Fruit fly (Drosophila melanogaster) S2 (cell line): ENCODE results near the gene Wdr92.

ENCODE experiments used
- CG8478 ChIP-seq: fragments of >200 bp; optimal IDR thresholded peaks from 2 replicates; lab custom pipeline; 2018
- CTCF ChIP-seq, 2 experiments: fragments of >200 bp; optimal IDR thresholded peaks; 2 replicates each; lab custom pipeline; 2018

Wdr92 gene

DNA sequence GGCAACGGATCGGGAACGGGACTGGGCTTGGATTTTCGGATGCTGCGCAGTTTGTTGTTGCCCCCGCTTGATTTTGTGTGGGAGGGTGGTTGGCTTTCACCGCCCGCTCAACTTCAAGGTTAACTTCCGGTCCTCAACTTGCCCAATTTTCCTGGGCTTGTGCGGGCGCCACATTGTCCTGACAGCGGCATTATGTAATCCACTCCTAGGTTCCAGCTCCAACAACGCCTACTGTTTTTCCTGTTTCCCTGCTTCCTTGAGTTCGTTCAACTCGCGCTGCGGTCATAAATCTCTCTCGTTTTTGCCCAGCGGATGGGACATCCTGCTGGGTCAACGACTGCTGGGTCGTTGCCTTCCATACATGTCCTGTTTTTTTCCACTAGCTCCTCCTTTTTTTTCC, 23.9 kb downstream of the Wdr92 start:
- TF ChIP-seq CTCF (optimal IDR thresholded peaks at IDR 0.05; lab: Kevin White, UChicago) (no peak), CG8478 (lab: Kevin White, UChicago) (no peak)

DNA sequence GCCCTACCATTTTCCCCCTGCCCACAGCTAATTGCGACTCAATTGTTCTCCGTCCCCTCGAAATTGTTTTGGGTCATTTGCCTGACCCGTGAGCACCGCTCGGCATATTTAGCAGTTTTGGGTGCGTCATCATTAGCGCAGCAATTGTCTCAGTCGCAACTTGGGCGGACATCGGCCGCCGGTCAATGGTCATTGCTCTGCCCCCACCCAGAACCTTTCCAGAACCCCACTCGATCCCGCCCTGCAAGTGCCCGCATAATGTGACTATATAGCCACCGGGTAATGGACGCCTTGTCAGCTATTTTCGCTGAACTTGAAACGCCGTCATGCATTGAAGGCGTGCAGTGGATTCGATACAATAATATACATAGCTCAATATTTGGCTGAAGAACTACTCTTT, 25.1 kb downstream of the Wdr92 start:
- TF ChIP-seq CTCF (optimal IDR thresholded peaks at IDR 0.05; lab: Kevin White, UChicago) = no peak
- no peak for TF ChIP-seq CG8478 (lab: Kevin White, UChicago)

DNA sequence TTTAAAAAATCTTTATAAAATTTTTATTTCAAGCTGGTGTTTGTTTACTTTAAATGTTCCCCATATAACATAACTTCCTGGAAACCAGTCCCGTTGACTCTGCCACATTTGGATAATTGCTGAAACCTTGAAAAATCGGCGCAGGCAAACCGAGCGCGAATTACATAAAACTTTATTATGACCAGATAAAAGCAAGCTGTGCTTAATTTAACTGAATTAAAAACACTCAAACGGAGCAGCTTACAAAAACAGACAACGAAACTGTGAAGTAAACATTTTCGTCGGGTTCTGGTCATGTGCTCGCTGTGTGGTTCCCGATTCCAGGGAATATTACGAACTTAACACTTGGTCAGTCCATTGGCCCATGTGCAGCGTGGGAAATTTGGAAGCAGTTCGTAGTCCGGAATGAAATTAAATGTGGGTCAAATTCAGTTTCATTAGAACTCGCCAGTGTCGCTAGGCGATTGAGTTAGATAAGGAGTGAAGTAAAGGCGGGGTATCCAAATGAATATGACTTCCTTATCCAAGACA, 25.9 kb downstream of the Wdr92 start:
- TF ChIP-seq CG8478 (lab: Kevin White, UChicago) = no peak
- TF ChIP-seq CTCF (optimal IDR thresholded peaks at IDR 0.05; lab: Kevin White, UChicago) = no peak

DNA sequence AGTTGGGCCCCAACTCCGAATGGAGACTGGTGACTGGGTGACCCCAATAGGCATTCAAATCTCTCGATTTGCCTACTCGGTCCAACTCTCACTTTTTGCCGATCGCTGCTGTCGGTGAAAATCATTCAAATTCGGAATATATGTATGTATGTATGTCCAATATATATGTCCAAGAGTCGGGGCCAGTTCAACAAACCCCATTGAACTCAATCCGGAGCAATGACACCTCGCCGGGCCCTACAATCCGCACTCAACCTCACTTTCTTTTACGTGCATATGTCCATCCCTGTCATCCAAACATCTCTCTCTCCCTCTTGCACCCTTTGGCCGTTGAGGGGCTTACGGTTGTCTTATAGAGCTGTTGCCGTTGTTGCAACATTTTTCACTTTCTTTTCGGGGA, 27.1 kb downstream of the Wdr92 start:
- no peak for TF ChIP-seq CTCF (optimal IDR thresholded peaks at IDR 0.05; lab: Kevin White, UChicago)
- TF ChIP-seq CG8478 (lab: Kevin White, UChicago) = no peak

DNA sequence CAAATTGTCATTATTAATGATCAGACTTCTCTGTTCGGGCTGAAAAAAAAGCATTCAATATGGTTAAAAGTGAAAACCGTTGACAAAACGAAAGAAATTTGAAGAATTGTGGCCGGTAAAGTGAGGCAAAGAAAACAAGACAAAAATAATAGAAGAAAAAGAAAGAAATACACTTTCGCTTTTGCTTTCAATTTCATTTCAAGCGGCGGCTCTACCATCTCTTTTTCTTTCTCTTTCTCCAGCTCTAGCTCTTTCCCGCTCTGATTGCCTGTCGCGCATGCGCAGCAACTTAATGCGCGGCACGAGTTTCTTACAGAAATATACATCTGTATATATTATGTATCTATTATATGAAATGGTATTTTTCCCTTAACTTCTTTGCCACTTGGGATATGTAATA, 29.4 kb downstream of the Wdr92 start:
- TF ChIP-seq CG8478 (lab: Kevin White, UChicago) = no peak

DNA sequence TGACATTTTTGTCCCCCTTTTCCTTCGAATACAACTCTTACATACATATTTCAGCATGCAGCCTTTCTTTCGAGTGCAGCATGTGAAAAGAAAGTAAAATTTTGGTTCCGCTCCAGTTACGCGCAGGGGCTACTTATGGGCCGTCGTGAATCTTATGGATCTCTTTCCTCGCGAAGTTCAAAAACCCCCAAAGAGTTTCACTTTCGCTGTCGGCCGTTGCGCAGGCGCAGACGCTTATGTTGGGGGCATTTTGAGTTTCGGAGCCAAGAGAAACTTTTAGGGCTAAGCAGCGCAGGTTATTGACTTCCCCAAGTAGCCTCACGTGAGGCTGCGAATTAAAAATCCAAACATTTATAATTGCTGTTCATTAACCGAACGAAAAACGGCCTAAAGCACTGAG, 30.7 kb downstream of the Wdr92 start:
- TF ChIP-seq CG8478 (lab: Kevin White, UChicago) (no peak), CTCF (optimal IDR thresholded peaks at IDR 0.05; lab: Kevin White, UChicago) (no peak)

DNA sequence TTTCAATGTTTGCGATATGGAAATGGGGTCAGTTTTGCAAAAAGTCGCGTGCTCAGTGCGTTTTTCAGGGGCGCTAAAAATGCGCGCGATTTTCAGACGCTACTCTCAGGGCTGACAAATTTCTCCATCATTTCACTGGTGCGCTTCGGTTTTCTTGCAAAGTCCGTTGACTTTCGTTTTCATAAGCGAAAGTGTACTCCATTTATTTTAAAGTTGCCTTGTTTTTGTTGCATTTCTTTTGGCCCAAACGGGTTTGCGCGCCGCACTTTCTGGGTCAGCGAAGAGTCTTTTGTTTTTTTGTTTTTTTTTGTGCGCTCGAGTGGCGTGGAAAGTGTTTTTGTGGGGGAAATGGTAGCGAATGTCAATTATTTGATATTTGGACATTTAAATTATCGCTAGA, 31.7 kb downstream of the Wdr92 start:
- TF ChIP-seq CTCF (optimal IDR thresholded peaks at IDR 0.05; lab: Kevin White, UChicago) (no peak), CG8478 (lab: Kevin White, UChicago) (no peak)

DNA sequence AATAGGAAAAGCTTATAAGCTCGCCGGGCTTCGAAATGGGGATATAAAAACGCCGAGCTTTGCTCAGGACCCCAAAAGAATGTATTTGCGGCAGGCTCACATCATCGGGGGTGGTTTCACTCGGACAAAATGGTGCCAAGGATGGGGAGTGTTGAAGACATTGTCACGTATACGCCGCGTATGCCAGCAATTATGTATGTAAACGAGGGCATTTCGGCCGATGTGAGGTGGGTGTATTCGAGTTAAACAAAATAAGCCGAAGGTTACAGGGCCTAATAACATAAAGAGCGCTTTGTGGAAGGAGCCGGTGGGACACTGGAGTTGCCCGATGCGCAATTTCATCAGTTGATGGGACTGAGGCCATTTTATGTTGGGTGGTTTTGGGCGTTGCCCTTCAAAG, 33.0 kb downstream of the Wdr92 start:
- TF ChIP-seq CG8478 (lab: Kevin White, UChicago) (no peak), CTCF (optimal IDR thresholded peaks at IDR 0.05; lab: Kevin White, UChicago) (no peak)

DNA sequence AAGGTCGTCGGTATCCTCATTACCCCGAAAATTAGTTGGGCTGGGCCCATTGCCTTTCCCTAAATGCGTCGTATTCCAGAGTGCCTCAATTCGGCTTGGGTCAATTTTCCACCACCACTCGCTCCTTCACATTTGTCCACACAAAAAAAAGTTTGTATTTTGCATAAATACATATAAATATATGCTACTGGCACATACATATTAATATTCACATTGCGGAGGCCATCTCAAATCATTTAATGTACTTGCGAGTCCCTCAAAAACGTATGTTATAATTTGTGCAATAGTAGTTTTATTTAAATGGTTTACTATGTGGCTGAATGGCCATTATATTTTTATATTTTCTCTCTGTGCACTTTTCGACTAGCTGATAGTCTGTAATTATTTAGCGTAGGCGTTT, 33.6 kb downstream of the Wdr92 start:
- TF ChIP-seq CG8478 (lab: Kevin White, UChicago) (no peak), CTCF (optimal IDR thresholded peaks at IDR 0.05; lab: Kevin White, UChicago) (no peak)

DNA sequence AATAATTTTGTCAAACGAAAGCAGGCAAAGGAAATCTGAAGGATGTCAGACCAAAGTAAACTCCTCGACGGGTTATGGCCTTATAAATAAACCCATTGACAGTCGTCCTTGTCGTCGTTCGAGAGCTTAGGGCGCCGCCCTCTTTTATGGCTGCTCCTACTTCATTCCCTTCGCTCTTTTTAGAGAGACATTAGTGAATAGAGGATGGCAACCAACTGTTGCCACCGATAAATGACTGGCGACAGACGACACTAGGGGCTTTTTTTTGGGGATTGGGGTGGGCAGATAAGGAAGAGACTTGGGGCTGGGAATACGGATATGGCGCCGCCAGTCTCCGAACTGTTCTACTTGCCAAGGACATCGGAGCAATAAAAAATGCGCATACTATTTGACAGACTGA, 34.5 kb downstream of the Wdr92 start:
- TF ChIP-seq CTCF (optimal IDR thresholded peaks at IDR 0.05; lab: Kevin White, UChicago) = no peak
- no peak for TF ChIP-seq CG8478 (lab: Kevin White, UChicago)

DNA sequence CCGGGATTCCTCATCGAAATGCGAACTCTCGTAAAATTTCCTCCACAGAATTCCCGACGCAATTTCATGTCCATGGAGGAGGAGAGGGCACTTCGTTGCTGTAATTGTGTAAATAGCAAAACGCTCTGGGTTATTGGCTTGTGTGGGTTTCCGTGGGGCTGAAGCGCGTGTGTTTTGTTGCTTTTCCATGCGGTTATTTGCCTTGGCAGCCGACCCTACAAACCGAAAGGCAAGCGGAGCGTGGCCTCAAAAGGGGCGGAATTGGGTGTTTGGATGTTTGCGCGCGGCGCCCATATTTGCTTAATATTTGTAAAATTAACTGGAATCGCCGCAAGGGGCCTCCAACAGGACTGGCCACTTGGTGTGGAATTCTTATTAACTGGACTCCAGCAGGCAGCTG, 36.7 kb downstream of the Wdr92 start:
- TF ChIP-seq CG8478 (lab: Kevin White, UChicago) (no peak), CTCF (optimal IDR thresholded peaks at IDR 0.05; lab: Kevin White, UChicago) (no peak)

DNA sequence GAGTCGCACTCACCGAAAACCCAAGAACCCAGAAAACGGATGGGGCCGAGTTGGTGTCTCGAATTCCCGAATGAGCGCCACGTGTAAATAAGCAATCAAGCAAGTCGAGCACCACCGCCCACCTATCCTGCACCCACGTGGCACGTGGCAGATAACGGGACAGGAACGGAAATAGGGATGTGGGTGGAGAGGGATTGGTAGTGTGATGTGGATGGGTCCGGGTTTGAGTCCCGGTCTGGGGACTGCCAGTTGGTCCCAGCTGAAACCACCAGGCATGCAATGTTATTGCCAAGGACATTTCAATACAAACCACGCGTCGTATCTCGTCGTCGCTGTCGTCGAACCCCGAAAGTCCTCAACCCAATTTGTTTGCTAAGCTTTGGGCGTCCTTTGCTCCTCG, 37.5 kb downstream of the Wdr92 start:
- no peak for TF ChIP-seq CTCF (optimal IDR thresholded peaks at IDR 0.05; lab: Kevin White, UChicago)
- no peak for TF ChIP-seq CG8478 (lab: Kevin White, UChicago)

DNA sequence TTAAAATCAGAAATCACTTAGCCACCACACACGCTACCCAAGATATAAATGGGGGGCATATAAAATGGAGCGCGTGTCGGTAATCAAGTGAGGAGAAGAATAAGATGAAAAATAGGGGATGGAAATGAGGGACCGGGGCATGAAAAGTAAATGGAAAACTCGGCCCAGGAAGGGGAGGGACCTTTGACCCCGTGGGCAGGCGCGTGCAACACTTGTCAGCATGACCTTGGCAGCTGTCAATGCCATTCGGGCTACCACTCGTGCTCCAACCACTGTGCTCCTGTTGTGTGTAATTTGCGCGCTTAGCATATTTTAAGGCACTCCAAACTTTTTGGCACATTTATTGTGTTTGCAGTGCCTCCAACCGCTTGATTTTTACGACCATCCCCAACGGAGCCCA, 38.4 kb downstream of the Wdr92 start:
- no peak for TF ChIP-seq CTCF (optimal IDR thresholded peaks at IDR 0.05; lab: Kevin White, UChicago)
- no peak for TF ChIP-seq CG8478 (lab: Kevin White, UChicago)

DNA sequence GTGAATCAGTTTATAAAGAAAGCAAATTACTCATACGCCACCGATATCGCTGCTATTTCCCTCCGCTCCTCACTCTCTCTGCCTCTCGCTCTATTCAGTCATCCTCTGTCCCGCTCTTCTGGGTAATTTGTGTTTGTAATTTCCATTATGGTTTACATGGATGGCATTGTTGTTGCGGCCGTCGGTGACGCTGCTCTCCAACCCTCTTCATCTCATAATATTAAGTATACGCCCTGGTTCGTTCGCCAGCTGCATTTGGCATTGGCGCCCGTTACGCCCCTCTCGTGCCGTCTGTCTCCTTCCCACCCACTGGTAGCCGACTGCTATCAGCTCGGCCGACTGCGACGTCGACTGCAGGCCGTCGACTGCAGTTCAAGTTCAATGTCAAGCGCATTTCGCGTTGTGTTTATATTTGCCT, 39.4 kb downstream of the Wdr92 start:
- TF ChIP-seq CTCF (optimal IDR thresholded peaks at IDR 0.05; lab: Kevin White, UChicago) (no peak), CG8478 (lab: Kevin White, UChicago) (no peak)

DNA sequence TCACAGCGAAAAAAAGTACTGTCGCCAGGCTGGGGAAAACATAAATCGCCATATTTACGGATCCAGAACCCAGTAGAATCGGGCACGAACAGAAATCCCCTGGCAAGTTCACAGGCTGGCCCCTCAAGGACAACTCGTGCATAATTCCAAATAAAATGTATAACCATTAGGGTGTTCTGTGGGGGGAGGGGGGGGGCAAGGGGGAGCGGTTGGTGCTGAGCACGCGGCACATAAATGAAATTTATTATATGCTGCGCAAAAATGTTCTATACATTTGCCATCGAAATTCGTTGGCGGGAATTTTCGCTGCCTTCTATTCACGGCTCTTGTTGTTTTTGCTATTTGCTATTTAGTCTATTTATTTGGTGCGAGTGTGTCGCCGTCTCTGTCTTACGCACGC, 40.3 kb downstream of the Wdr92 start:
- no peak for TF ChIP-seq CG8478 (lab: Kevin White, UChicago)
- no peak for TF ChIP-seq CTCF (optimal IDR thresholded peaks at IDR 0.05; lab: Kevin White, UChicago)

DNA sequence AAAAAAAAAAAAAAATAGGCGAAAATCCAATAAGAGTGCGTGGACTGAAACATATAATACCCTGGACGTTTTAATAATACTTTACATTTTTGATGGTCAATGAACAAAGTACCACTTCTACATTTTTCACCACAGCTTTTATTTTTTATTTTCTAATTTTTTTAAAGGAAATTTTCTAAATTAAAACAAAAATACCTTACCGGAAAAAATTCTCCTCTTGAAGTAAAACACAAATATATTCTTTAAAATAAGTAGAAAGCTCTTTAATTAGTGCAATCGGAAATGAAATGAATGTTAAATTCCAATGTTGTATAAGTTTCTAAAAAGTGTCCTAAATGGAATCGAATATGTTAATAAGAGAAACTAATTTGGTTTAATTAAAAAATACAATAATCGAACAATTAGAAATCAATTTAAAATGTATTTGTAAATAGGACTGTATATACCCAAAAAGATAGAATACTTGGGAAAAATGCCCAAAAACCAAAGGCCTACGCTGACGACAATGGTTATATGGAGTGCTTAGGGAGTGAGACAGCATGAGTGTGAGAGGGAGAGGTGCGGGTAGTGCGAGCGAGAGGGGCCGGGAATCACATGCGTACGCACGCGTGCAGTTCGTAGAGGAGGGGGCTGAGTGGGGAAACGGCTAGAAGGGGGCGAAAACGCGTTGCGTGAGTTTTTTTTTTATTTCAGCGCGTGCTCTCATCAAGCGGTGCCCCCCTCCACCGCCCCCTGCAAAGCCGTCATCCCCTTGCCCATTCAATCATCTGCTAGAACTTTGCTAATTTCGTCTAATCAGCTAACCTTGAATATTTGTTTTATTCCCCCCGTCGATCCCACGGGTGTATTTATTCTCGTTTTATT, 40.9 kb downstream of the Wdr92 start:
- TF ChIP-seq CTCF (optimal IDR thresholded peaks at IDR 0.05; lab: Kevin White, UChicago) (no peak), CG8478 (lab: Kevin White, UChicago) (no peak)
